Fruit fly (Drosophila melanogaster) whole organism: ENCODE measurements around the gene CG32700.
A peak's percentile ranks its signal among the peaks of the same experiment; 100 is the strongest.

Source experiments
- CG8478 ChIP-seq: fragments of >200 bp; optimal IDR thresholded peaks from 2 replicates; lab custom pipeline; 2018; ENCODE audit warnings: inconsistent platforms
- Dll ChIP-seq: fragments of >200 bp; optimal IDR thresholded peaks from 2 replicates; lab custom pipeline; 2017
- EcR ChIP-seq, 2 experiments: fragments of >200 bp; optimal IDR thresholded peaks; 2 replicates each; lab custom pipeline; 2017; ENCODE audit warnings: missing biosample characterization in 2 of 2, missing genetic modification characterization in 2 of 2, missing genetic modification reagents in 2 of 2
- pan ChIP-seq: fragments of >200 bp; optimal IDR thresholded peaks from 2 replicates; lab custom pipeline; 2017
- psq ChIP-seq: fragments of >200 bp; optimal IDR thresholded peaks from 2 replicates; lab custom pipeline; 2017
- usp ChIP-seq: fragments of >200 bp; optimal IDR thresholded peaks from 2 replicates; lab custom pipeline; 2017; ENCODE audit warnings: missing biosample characterization, missing genetic modification characterization, mixed read lengths

Gene CG32700

DNA sequence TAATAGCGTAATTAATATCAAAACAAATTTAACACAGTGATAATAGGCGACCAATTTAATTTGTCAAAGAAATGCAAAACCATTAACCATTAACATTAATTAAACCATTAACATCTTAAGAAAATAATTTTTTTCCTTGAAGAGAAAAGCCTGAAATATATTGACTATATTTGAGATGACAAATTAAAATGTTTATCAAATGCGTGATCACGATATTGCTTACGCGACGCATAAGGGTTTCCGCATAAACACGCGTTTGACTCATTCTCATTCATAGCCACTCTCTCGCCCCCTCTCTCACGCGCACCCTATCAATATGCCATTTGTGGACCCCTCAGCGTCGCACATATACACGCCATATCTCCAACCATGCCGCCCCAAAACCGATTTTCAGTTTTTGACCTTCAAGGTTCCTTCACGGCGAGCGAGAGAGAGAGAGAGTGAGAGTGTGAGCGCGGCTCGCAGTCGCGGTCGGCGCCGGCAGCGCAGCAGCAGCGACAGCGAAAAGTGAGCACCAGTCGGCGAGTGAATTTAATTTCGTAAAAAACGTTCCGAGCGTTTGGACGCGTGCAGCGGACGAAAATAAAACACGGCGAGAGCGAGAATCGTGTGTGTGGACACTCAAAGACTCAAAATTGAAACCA, 34.8 kb upstream of the CG32700 start, which contains the start of gene Hex-A:
TSS of gene Hex-A (plus strand) at position 317 of the 644 bp plus-strand sequence.
- TF ChIP-seq Dll (lab: Kevin White, UChicago) = peak; percentile 96
- TF ChIP-seq psq (lab: Kevin White, UChicago) = no peak
- peak in 1 of 2 experiments; percentile 59 for TF ChIP-seq EcR (GFP tag; optimal IDR thresholded peaks at IDR 0.05; lab: Kevin White, UChicago)

DNA sequence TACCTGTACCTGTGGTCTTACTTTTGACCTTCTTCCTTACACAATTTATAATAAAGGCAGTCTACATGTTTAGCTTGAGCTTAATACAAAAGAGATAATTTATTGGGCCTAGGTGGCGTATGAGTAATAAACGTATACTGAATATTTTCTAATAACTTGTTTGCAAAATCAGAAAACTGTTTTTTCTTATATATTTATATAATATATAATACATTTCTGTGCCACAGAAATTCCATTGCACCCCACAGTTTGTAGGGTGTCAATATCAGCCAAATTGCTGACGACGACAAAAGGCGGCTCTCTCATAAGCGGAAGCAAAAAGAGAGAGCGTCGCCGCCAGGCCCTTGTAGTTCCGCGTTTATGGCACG, 34.3 kb upstream of the CG32700 start:
- TF ChIP-seq EcR (GFP tag; optimal IDR thresholded peaks at IDR 0.05; lab: Kevin White, UChicago) (no peak), psq (lab: Kevin White, UChicago) (no peak), pan (lab: Kevin White, UChicago) (no peak), Dll (lab: Kevin White, UChicago) (no peak), usp (GFP tag; lab: Kevin White, UChicago) (no peak), CG8478 (no peak)

dm6 chrX:9584104-9584947, 33.7 kb upstream of the CG32700 start:
- TF ChIP-seq usp (GFP tag; lab: Kevin White, UChicago) (no peak), EcR (GFP tag; optimal IDR thresholded peaks at IDR 0.05; lab: Kevin White, UChicago) (peak; percentile 69 to 86), pan (lab: Kevin White, UChicago) (no peak), CG8478 (no peak), psq (lab: Kevin White, UChicago) (no peak), Dll (lab: Kevin White, UChicago) (peak; percentile 86)

DNA sequence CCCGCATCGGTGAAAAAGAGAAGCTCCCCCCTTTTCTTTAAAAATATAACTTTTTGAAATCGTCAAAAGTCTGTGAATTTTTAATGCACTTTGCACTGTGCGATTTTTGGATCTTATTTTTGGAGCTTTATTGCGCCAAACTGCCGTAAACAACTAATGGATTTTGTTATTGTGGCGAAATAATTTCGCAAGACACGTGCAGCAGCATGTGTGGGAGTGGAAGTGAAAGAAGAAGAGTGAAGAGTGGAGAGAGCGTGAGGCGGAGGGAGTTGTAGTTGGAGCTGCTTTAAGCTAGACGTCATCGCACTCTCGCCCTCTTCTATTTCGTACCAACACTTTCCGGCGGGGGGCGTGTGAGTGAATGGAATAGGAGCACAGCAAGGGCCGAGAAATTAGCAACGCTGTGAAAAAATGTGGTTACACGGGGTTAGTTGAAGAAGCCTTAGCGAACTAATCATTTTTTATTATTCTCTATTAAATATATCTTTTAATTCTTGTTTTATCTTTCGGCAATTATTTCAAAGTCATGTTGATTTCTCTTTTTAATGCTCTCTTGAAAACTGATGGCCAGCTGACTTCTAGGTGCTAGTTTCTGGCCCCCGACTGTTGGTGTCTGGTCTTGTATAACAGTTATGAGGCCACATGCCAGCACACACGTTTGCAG, 32.9 kb upstream of the CG32700 start:
- TF ChIP-seq psq (lab: Kevin White, UChicago) (no peak), EcR (GFP tag; optimal IDR thresholded peaks at IDR 0.05; lab: Kevin White, UChicago) (peak in 1 of 2 experiments; percentile 52)

DNA sequence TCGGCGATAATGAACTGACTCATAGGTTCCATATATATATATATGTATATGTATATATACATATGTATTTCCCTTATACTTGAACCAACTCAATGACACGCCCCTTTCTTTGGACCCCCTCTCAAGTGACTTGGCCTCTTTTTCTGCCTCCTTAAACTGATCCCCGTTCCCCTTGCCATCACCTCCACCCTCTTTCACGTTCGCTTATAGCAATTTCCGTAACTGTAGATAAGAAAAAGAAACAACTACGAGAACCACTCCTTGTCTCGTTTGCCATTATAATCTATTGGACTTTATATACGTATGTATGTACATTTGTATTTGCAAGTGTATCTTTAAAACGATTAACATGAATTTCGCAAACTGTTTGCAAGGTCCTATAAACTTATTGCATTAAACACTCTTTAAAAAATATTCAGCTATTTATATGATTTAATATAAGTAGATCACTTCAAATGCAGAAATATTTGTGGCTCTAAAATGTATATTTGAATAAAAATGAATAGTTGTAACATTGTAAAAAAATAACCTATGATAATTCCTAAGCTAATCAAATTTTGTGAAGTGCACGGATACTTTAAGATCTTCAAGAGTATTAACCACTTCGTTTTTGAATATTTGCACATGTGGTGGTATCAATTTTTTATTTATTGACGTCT, 32.1 kb upstream of the CG32700 start:
- TF ChIP-seq pan (lab: Kevin White, UChicago) = no peak

- TF ChIP-seq pan (lab: Kevin White, UChicago) (no peak), psq (lab: Kevin White, UChicago) (no peak), CG8478 (no peak), EcR (GFP tag; optimal IDR thresholded peaks at IDR 0.05; lab: Kevin White, UChicago) (no peak), usp (GFP tag; lab: Kevin White, UChicago) (no peak), Dll (lab: Kevin White, UChicago) (no peak)
Observed at dm6 chrX:9581869-9582268, 31.2 kb upstream of the CG32700 start.

- TF ChIP-seq pan (lab: Kevin White, UChicago) (no peak), psq (lab: Kevin White, UChicago) (no peak), usp (GFP tag; lab: Kevin White, UChicago) (no peak), CG8478 (no peak), Dll (lab: Kevin White, UChicago) (no peak), EcR (GFP tag; optimal IDR thresholded peaks at IDR 0.05; lab: Kevin White, UChicago) (no peak)
Observed at dm6 chrX:9580544-9580943, 29.9 kb upstream of the CG32700 start.

dm6 chrX:9579918-9580521, 29.4 kb upstream of the CG32700 start, which contains the start of gene LPCAT:
Gene LPCAT, minus strand, starts transcription at chrX:9579987.
- TF ChIP-seq EcR (GFP tag; optimal IDR thresholded peaks at IDR 0.05; lab: Kevin White, UChicago) (no peak), pan (lab: Kevin White, UChicago) (no peak)

dm6 chrX:9578696-9579509, 28.3 kb upstream of the CG32700 start:
- TF ChIP-seq usp (GFP tag; lab: Kevin White, UChicago) = no peak
- no peak for TF ChIP-seq CG8478
- no peak for TF ChIP-seq Dll (lab: Kevin White, UChicago)
- TF ChIP-seq pan (lab: Kevin White, UChicago) = no peak
- TF ChIP-seq psq (lab: Kevin White, UChicago) = peak; percentile 39
- TF ChIP-seq EcR (GFP tag; optimal IDR thresholded peaks at IDR 0.05; lab: Kevin White, UChicago) = peak in 1 of 2 experiments; percentile 60

dm6 chrX:9578014-9578413, 27.4 kb upstream of the CG32700 start:
- TF ChIP-seq CG8478 = no peak

DNA sequence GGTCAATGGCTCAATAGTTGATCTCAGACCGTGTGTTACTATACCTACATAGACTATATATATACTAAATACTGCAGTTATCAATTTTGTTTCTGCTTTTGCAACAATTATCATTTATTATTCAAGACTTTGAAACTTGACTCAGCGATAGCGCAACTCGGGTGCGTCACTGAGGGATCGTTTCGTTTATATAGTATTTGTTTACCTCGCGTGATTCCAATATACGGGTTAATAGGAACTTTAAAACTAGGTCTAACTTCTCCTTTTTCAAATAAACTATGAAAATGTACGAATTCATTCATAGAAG, 26.7 kb upstream of the CG32700 start:
- TF ChIP-seq usp (GFP tag; lab: Kevin White, UChicago) = no peak
- TF ChIP-seq EcR (GFP tag; optimal IDR thresholded peaks at IDR 0.05; lab: Kevin White, UChicago) = no peak
- no peak for TF ChIP-seq CG8478
- no peak for TF ChIP-seq Dll (lab: Kevin White, UChicago)
- TF ChIP-seq pan (lab: Kevin White, UChicago) = no peak
- no peak for TF ChIP-seq psq (lab: Kevin White, UChicago)
